Worm (Caenorhabditis elegans) whole organism, early embryonic: ENCODE measurements around the gene fbxa-220.

ENCODE experiments used
- B0310.2 ChIP-seq: sonication (generic microtip); optimal IDR thresholded peaks from 2 replicates; lab custom pipeline; 2016; ENCODE audit warnings: mild to moderate bottlenecking, missing genetic modification characterization, missing compliant biosample characterization
- aly-1 ChIP-seq: sonication (generic microtip); optimal IDR thresholded peaks from 2 replicates; lab custom pipeline; 2016; ENCODE audit warnings: missing genetic modification characterization, missing compliant biosample characterization
- ama-1 ChIP-seq: fragments of 150-350 bp; optimal IDR thresholded peaks from 2 replicates; lab custom pipeline; 2014
- ceh-13 ChIP-seq: fragments of 200-800 bp; sonication (Bioruptor generic); optimal IDR thresholded peaks from 2 replicates; lab custom pipeline; 2018; ENCODE audit warnings: mild to moderate bottlenecking, missing genetic modification characterization, missing compliant biosample characterization
- ceh-36 ChIP-seq: sonication (generic microtip); optimal IDR thresholded peaks from 2 replicates; lab custom pipeline; 2016; ENCODE audit warnings: missing genetic modification characterization, inconsistent platforms, missing compliant biosample characterization
- ets-7 ChIP-seq: sonication (generic microtip); optimal IDR thresholded peaks from 2 replicates; lab custom pipeline; 2016; ENCODE audit warnings: missing genotype, missing genetic modification characterization, missing compliant biosample characterization
- hmbx-1 ChIP-seq: sonication (generic microtip); optimal IDR thresholded peaks from 2 replicates; lab custom pipeline; 2016; ENCODE audit warnings: mild to moderate bottlenecking, missing genetic modification characterization, missing compliant biosample characterization
- hnd-1 ChIP-seq: sonication (generic microtip); optimal IDR thresholded peaks from 2 replicates; lab custom pipeline; 2016; ENCODE audit warnings: missing genetic modification characterization, missing compliant biosample characterization
- scrt-1 ChIP-seq: fragments of 200-800 bp; sonication (Bioruptor generic); IDR thresholded peaks from 2 replicates; pipeline ENCODE4 v1.3.6; 2022; ENCODE audit warnings: missing genetic modification characterization, missing compliant biosample characterization
- sea-1 ChIP-seq: fragments of 200-800 bp; sonication (Bioruptor generic); conservative IDR thresholded peaks from 2 replicates; pipeline ENCODE4 v1.3.6; 2022; ENCODE audit warnings: missing genetic modification characterization, missing compliant biosample characterization
- tbx-11 ChIP-seq: fragments of 200-800 bp; sonication (Bioruptor generic); IDR thresholded peaks from 2 replicates; pipeline ENCODE4 v1.3.6; 2022; ENCODE audit warnings: missing genetic modification characterization, missing compliant biosample characterization
- tra-4 ChIP-seq: sonication (generic microtip); optimal IDR thresholded peaks from 2 replicates; lab custom pipeline; 2017; ENCODE audit warnings: missing genetic modification characterization, missing compliant biosample characterization

ce11 chrIII:11467631-11468481 lies 16.1 kb downstream of the fbxa-220 start:
- TF ChIP-seq ceh-36 (no peak), ceh-13 (GFP tag; lab: Kevin White, UChicago) (no peak), ama-1 (no peak), B0310.2 (tag; lab: Kevin White, UChicago) (no peak), sea-1 (0 out of 2 replicates have a peak, but pooled peaks have one; percentile 17), aly-1 (no peak), hnd-1 (tag; lab: Kevin White, UChicago) (no peak), tbx-11 (GFP tag; lab: Robert Waterston, UW) (no peak), tra-4 (no peak), ets-7 (tag; lab: Kevin White, UChicago) (no peak), scrt-1 (GFP tag; lab: Robert Waterston, UW) (0 out of 2 replicates have a peak, but pooled peaks have one; percentile 31), hmbx-1 (tag; lab: Kevin White, UChicago) (no peak)
